Fruit fly (Drosophila melanogaster): ENCODE data around the gene CG42238.
A peak's percentile ranks its signal among the peaks of the same experiment; 100 is the strongest.

The CG42238 gene

dm6 chr2L:20918733-20919132 is 133.2 kb downstream of the CG42238 start, which contains the start of the genes CG43739 and sky (continued):
- TF ChIP-seq CG1024 (GFP tag; IDR thresholded peaks at IDR 0.05) (no peak), sc (optimal IDR thresholded peaks at IDR 0.05) (no peak), sc (GFP tag; optimal IDR thresholded peaks at IDR 0.05) (no peak), HLH3B (GFP tag; IDR thresholded peaks at IDR 0.05) (peak; percentile 36; the same call in 1 of the 2 replicates), Hr3 (GFP tag; optimal IDR thresholded peaks at IDR 0.05) (no peak), CG10462 (GFP tag; optimal IDR thresholded peaks at IDR 0.05) (no peak), dmrt11E (tag; optimal IDR thresholded peaks at IDR 0.05) (no peak), rib (GFP tag; IDR thresholded peaks at IDR 0.05) (0 out of 2 replicates have a peak, but pooled peaks have one; percentile 38), CG33213 (GFP tag; optimal IDR thresholded peaks at IDR 0.05) (peak; percentile 35), Trl (optimal IDR thresholded peaks at IDR 0.05) (no peak), Trl (GFP tag; optimal IDR thresholded peaks at IDR 0.05) (peak; percentile 52), nau (GFP tag; optimal IDR thresholded peaks at IDR 0.05) (no peak), Hr39 (optimal IDR thresholded peaks at IDR 0.05) (no peak), CG1529 (GFP tag; optimal IDR thresholded peaks at IDR 0.05) (no peak), croc (GFP tag; conservative IDR thresholded peaks at IDR 0.05) (no peak), CG43689 (GFP tag; IDR thresholded peaks at IDR 0.05) (no peak), CG18764 (GFP tag; optimal IDR thresholded peaks at IDR 0.05) (no peak), CG16815 (GFP tag; optimal IDR thresholded peaks at IDR 0.05) (no peak), CG14014 (GFP tag; IDR thresholded peaks at IDR 0.05) (no peak), gt (GFP tag; IDR thresholded peaks at IDR 0.05) (no peak), CG3838 (GFP tag; optimal IDR thresholded peaks at IDR 0.05) (no peak), Awh (GFP tag; IDR thresholded peaks at IDR 0.05) (no peak), p53 (GFP tag; optimal IDR thresholded peaks at IDR 0.05) (no peak), ara (GFP tag; IDR thresholded peaks at IDR 0.05) (no peak), CG32767 (GFP tag; IDR thresholded peaks at IDR 0.05) (no peak), kni (GFP tag; optimal IDR thresholded peaks at IDR 0.05) (peak; percentile 29), Ada2b (GFP tag; IDR thresholded peaks at IDR 0.05) (no peak), CG17568 (GFP tag; optimal IDR thresholded peaks at IDR 0.05) (no peak), CG10209 (GFP tag; optimal IDR thresholded peaks at IDR 0.05) (peak; percentile 4), Deaf1 (tag; optimal IDR thresholded peaks at IDR 0.05) (peak; percentile 24), CG1832 (GFP tag; optimal IDR thresholded peaks at IDR 0.05) (no peak), CG11723 (GFP tag; optimal IDR thresholded peaks at IDR 0.05) (no peak), caup (GFP tag; optimal IDR thresholded peaks at IDR 0.05; ENCODE audit: severe bottlenecking) (no peak), Dek (tag; optimal IDR thresholded peaks at IDR 0.05) (no peak), nom (GFP tag; optimal IDR thresholded peaks at IDR 0.05) (no peak), bsh (GFP tag; optimal IDR thresholded peaks at IDR 0.05) (no peak), Xbp1 (GFP tag; optimal IDR thresholded peaks at IDR 0.05) (peak; percentile 40), CG2202 (tag; optimal IDR thresholded peaks at IDR 0.05) (no peak), amos (GFP tag; IDR thresholded peaks at IDR 0.05; ENCODE audit: partially characterized antibody) (peak; percentile 91), CG3847 (GFP tag; IDR thresholded peaks at IDR 0.05) (peak; percentile 96), D (optimal IDR thresholded peaks at IDR 0.05) (no peak), D (GFP tag; optimal IDR thresholded peaks at IDR 0.05) (no peak), en (GFP tag; optimal IDR thresholded peaks at IDR 0.05) (no peak), fd96Cb (tag; optimal IDR thresholded peaks at IDR 0.05) (no peak), CG12236 (GFP tag; optimal IDR thresholded peaks at IDR 0.05) (no peak), CG13123 (GFP tag; optimal IDR thresholded peaks at IDR 0.05) (no peak), CG5180 (GFP tag; optimal IDR thresholded peaks at IDR 0.05) (peak; percentile 52), CG4820 (GFP tag; optimal IDR thresholded peaks at IDR 0.05) (peak; percentile 7), CG7987 (GFP tag; optimal IDR thresholded peaks at IDR 0.05) (no peak), NFAT (GFP tag; IDR thresholded peaks at IDR 0.05) (no peak), gcm2 (GFP tag; optimal IDR thresholded peaks at IDR 0.05) (no peak), CG7963 (GFP tag; IDR thresholded peaks at IDR 0.05; ENCODE audit: partially characterized antibody) (peak; percentile 85), yki (optimal IDR thresholded peaks at IDR 0.05) (no peak)
